Fruit fly (Drosophila melanogaster) whole organism, embryonic: ENCODE measurements around the gene Lst8.

ENCODE experiments used
- ATbp ChIP-seq: fragments of 200-800 bp; sonication (Bioruptor generic); optimal IDR thresholded peaks from 2 replicates; lab custom pipeline; 2017; ENCODE audit warnings: missing biosample characterization, mild to moderate bottlenecking, missing genetic modification characterization, missing genetic modification reagents
- C15 ChIP-seq: fragments of 200-800 bp; sonication (Bioruptor generic); IDR thresholded peaks from 3 replicates; pipeline ENCODE4 v1.3.6; 2022; ENCODE audit warnings: missing biosample characterization, missing genetic modification characterization
- CG10147 ChIP-seq: fragments of 200-800 bp; sonication (Bioruptor generic); optimal IDR thresholded peaks from 2 replicates; lab custom pipeline; 2019; ENCODE audit warnings: missing biosample characterization, mild to moderate bottlenecking, missing genetic modification characterization, moderate library complexity
- CG1024 ChIP-seq: fragments of 200-800 bp; sonication (Bioruptor generic); IDR thresholded peaks from 2 replicates; pipeline ENCODE4 v1.3.6; 2022; ENCODE audit warnings: missing biosample characterization, missing genetic modification characterization
- CG10267 ChIP-seq: fragments of 200-800 bp; sonication (Bioruptor generic); optimal IDR thresholded peaks from 2 replicates; lab custom pipeline; 2018; ENCODE audit warnings: missing biosample characterization, mild to moderate bottlenecking, missing genetic modification characterization, moderate library complexity
- CG11723 ChIP-seq: fragments of 200-800 bp; sonication (Bioruptor generic); optimal IDR thresholded peaks from 2 replicates; lab custom pipeline; 2017; ENCODE audit warnings: missing biosample characterization, mild to moderate bottlenecking, missing genetic modification characterization
- CG12236 ChIP-seq: fragments of 200-800 bp; sonication (Bioruptor generic); optimal IDR thresholded peaks from 2 replicates; lab custom pipeline; 2016; ENCODE audit warnings: missing biosample characterization, missing genetic modification characterization
- CG13287 ChIP-seq: fragments of 200-800 bp; sonication (Bioruptor generic); IDR thresholded peaks from 2 replicates; pipeline ENCODE4 v1.3.6; 2022; ENCODE audit warnings: missing biosample characterization, missing genetic modification characterization; ENCODE audit not compliant: partially characterized antibody
- CG1529 ChIP-seq: fragments of 200-800 bp; sonication (Bioruptor generic); optimal IDR thresholded peaks from 3 replicates; lab custom pipeline; 2018; ENCODE audit warnings: missing biosample characterization, missing genetic modification characterization
- CG3065 ChIP-seq: fragments of 200-800 bp; sonication (Bioruptor generic); optimal IDR thresholded peaks from 2 replicates; lab custom pipeline; 2016; ENCODE audit warnings: missing biosample characterization, missing genetic modification characterization
- CG3281 ChIP-seq: fragments of 200-800 bp; sonication (Bioruptor generic); optimal IDR thresholded peaks from 3 replicates; lab custom pipeline; 2017; ENCODE audit warnings: missing biosample characterization, mild to moderate bottlenecking, missing genetic modification characterization
- CG4328 ChIP-seq: fragments of 200-800 bp; sonication (Bioruptor generic); optimal IDR thresholded peaks from 3 replicates; lab custom pipeline; 2017; ENCODE audit warnings: missing biosample characterization, missing genetic modification reagents, missing genetic modification characterization
- CG6813 ChIP-seq: fragments of 200-800 bp; sonication (Bioruptor generic); optimal IDR thresholded peaks from 2 replicates; lab custom pipeline; 2017; ENCODE audit warnings: missing biosample characterization, missing genetic modification characterization, mild to moderate bottlenecking, moderate library complexity, missing genetic modification reagents
- CG7987 ChIP-seq: fragments of 200-800 bp; sonication (Bioruptor generic); optimal IDR thresholded peaks from 2 replicates; lab custom pipeline; 2018; ENCODE audit warnings: missing biosample characterization, mild to moderate bottlenecking, missing genetic modification characterization, moderate library complexity
- CG9437 ChIP-seq: fragments of 200-800 bp; sonication (Bioruptor generic); optimal IDR thresholded peaks from 2 replicates; lab custom pipeline; 2018; ENCODE audit warnings: missing biosample characterization, mild to moderate bottlenecking, missing genetic modification characterization
- CG9797 ChIP-seq: fragments of 200-800 bp; sonication (Bioruptor generic); optimal IDR thresholded peaks from 3 replicates; lab custom pipeline; 2018; ENCODE audit warnings: missing biosample characterization, mild to moderate bottlenecking, missing genetic modification characterization
- CG9932 ChIP-seq: fragments of 200-800 bp; sonication (Bioruptor generic); IDR thresholded peaks from 2 replicates; pipeline ENCODE4 v1.3.6; 2022; ENCODE audit warnings: missing biosample characterization, missing genetic modification characterization
- Dbx ChIP-seq: fragments of 200-800 bp; sonication (Bioruptor generic); IDR thresholded peaks from 3 replicates; pipeline ENCODE4 v1.3.6; 2022; ENCODE audit warnings: missing biosample characterization, missing genetic modification characterization
- ERR ChIP-seq: fragments of 200-800 bp; sonication (Bioruptor generic); optimal IDR thresholded peaks from 2 replicates; lab custom pipeline; 2016; ENCODE audit warnings: missing biosample characterization, missing genetic modification characterization
- Fer3 ChIP-seq: fragments of 200-800 bp; sonication (Bioruptor generic); optimal IDR thresholded peaks from 2 replicates; lab custom pipeline; 2018; ENCODE audit warnings: missing biosample characterization, mild to moderate bottlenecking, missing genetic modification characterization, moderate library complexity
- HLHmδ ChIP-seq: fragments of 200-800 bp; sonication (Bioruptor generic); optimal IDR thresholded peaks from 2 replicates; lab custom pipeline; 2018; ENCODE audit warnings: missing biosample characterization, mild to moderate bottlenecking, missing genetic modification characterization, moderate library complexity
- Hmr ChIP-seq: fragments of 200-800 bp; sonication (Bioruptor generic); optimal IDR thresholded peaks from 3 replicates; lab custom pipeline; 2017; ENCODE audit warnings: mild to moderate bottlenecking, missing biosample characterization, missing genetic modification reagents, missing genetic modification characterization
- Nf-YA ChIP-seq: fragments of 200-800 bp; sonication (Bioruptor generic); IDR thresholded peaks from 2 replicates; pipeline ENCODE4 v1.3.6; 2022; ENCODE audit warnings: missing biosample characterization, missing genetic modification characterization
- Pdp1 ChIP-seq, 2 experiments: fragments of 200-800 bp; sonication (Bioruptor generic); optimal IDR thresholded peaks; 3 replicates each; lab custom pipeline; 2016; ENCODE audit warnings: missing biosample characterization in 2 of 2, missing genetic modification characterization in 2 of 2, mild to moderate bottlenecking in 1 of 2, moderate library complexity in 1 of 2
- Sin3A ChIP-seq: fragments of >200 bp; optimal IDR thresholded peaks from 2 replicates; lab custom pipeline; 2018
- Six4 ChIP-seq: fragments of 200-800 bp; sonication (Bioruptor generic); optimal IDR thresholded peaks from 2 replicates; lab custom pipeline; 2016; ENCODE audit warnings: missing biosample characterization, missing genetic modification characterization
- Trl ChIP-seq, 3 experiments: fragments of >200 bp in 2 of 3; fragments of 200-800 bp in 1 of 3; sonication (Bioruptor generic) in 1 of 3; optimal IDR thresholded peaks; 2 replicates in 1 of 3; 3 replicates in 2 of 3; lab custom pipeline; 2016 to 2017; ENCODE audit warnings: missing biosample characterization in 1 of 3, missing genetic modification characterization in 1 of 3
- ac ChIP-seq: fragments of 200-800 bp; sonication (Bioruptor generic); optimal IDR thresholded peaks from 3 replicates; lab custom pipeline; 2017; ENCODE audit warnings: missing biosample characterization, mild to moderate bottlenecking, missing genetic modification characterization
- ap ChIP-seq: fragments of 200-800 bp; sonication (Bioruptor generic); IDR thresholded peaks from 2 replicates; pipeline ENCODE4 v1.3.6; 2022; ENCODE audit warnings: missing biosample characterization, missing genetic modification characterization
- bab2 ChIP-seq: fragments of 200-800 bp; sonication (Bioruptor generic); optimal IDR thresholded peaks from 2 replicates; lab custom pipeline; 2016; ENCODE audit warnings: missing biosample characterization, missing genetic modification characterization
- caup ChIP-seq: fragments of 200-800 bp; sonication (Bioruptor generic); optimal IDR thresholded peaks from 3 replicates; lab custom pipeline; 2017; ENCODE audit warnings: missing biosample characterization, mild to moderate bottlenecking, missing genetic modification characterization, moderate library complexity; ENCODE audit not compliant: severe bottlenecking
- crc ChIP-seq: fragments of 200-800 bp; sonication (Bioruptor generic); optimal IDR thresholded peaks from 2 replicates; lab custom pipeline; 2016; ENCODE audit warnings: missing biosample characterization, missing genetic modification characterization
- crol ChIP-seq: fragments of 200-800 bp; sonication (Bioruptor generic); IDR thresholded peaks from 2 replicates; pipeline ENCODE4 v1.3.6; 2022; ENCODE audit warnings: missing biosample characterization, missing genetic modification characterization
- danr ChIP-seq: fragments of 200-800 bp; sonication (Bioruptor generic); IDR thresholded peaks from 2 replicates; pipeline ENCODE4 v1.3.6; 2022; ENCODE audit warnings: missing biosample characterization, missing genetic modification characterization
- dati ChIP-seq: fragments of 200-800 bp; sonication (Bioruptor generic); IDR thresholded peaks from 2 replicates; pipeline ENCODE4 v1.3.6; 2022; ENCODE audit warnings: missing biosample characterization, missing genetic modification characterization
- dmrt11E ChIP-seq: fragments of 200-800 bp; sonication (Bioruptor generic); optimal IDR thresholded peaks from 3 replicates; lab custom pipeline; 2018; ENCODE audit warnings: missing biosample characterization, mild to moderate bottlenecking, missing genetic modification characterization, moderate library complexity
- gcm ChIP-seq: fragments of 200-800 bp; sonication (Bioruptor generic); optimal IDR thresholded peaks from 2 replicates; lab custom pipeline; 2019; ENCODE audit warnings: missing biosample characterization, mild to moderate bottlenecking, missing genetic modification characterization, moderate library complexity
- gro ChIP-seq: fragments of 200-800 bp; sonication (Bioruptor generic); optimal IDR thresholded peaks from 2 replicates; lab custom pipeline; 2016; ENCODE audit warnings: missing biosample characterization, missing genetic modification characterization
- hth ChIP-seq: fragments of >200 bp; optimal IDR thresholded peaks from 2 replicates; lab custom pipeline; 2017; ENCODE audit warnings: inconsistent platforms
- ken ChIP-seq: fragments of 200-800 bp; sonication (Bioruptor generic); IDR thresholded peaks from 3 replicates; pipeline ENCODE4 v1.3.6; 2022; ENCODE audit warnings: missing biosample characterization, missing genetic modification characterization
- lmd ChIP-seq: fragments of 200-800 bp; sonication (Bioruptor generic); IDR thresholded peaks from 2 replicates; pipeline ENCODE4 v1.3.6; 2022; ENCODE audit warnings: missing biosample characterization, missing genetic modification characterization
- mam ChIP-seq: fragments of 200-800 bp; sonication (Bioruptor generic); optimal IDR thresholded peaks from 3 replicates; lab custom pipeline; 2016; ENCODE audit warnings: missing biosample characterization, missing genetic modification characterization
- odd ChIP-seq: fragments of 200-800 bp; sonication (Bioruptor generic); optimal IDR thresholded peaks from 2 replicates; lab custom pipeline; 2017; ENCODE audit warnings: missing biosample characterization, mild to moderate bottlenecking, missing genetic modification characterization
- row ChIP-seq: fragments of 200-800 bp; sonication (Bioruptor generic); IDR thresholded peaks from 3 replicates; pipeline ENCODE4 v1.3.6; 2022; ENCODE audit warnings: missing biosample characterization, missing genetic modification characterization
- run ChIP-seq: fragments of 200-800 bp; sonication (Bioruptor generic); optimal IDR thresholded peaks from 3 replicates; lab custom pipeline; 2018; ENCODE audit warnings: missing biosample characterization, mild to moderate bottlenecking, missing genetic modification characterization
- stwl ChIP-seq: fragments of 200-800 bp; sonication (Bioruptor generic); optimal IDR thresholded peaks from 3 replicates; lab custom pipeline; 2018; ENCODE audit warnings: missing biosample characterization, mild to moderate bottlenecking, missing genetic modification characterization, moderate library complexity
- usp ChIP-seq: fragments of >200 bp; optimal IDR thresholded peaks from 2 replicates; lab custom pipeline; 2017; ENCODE audit warnings: missing biosample characterization, missing genetic modification characterization

The Lst8 gene

dm6 chrX:9600083-9600817 is 5.5 kb downstream of the Lst8 start (continued):
- no peak for TF ChIP-seq Sin3A (lab: Kevin White, UChicago)
- TF ChIP-seq ac (GFP tag; lab: Kevin White, UChicago): no peak
- peak; percentile 76 for TF ChIP-seq caup (GFP tag; lab: Kevin White, UChicago)
- TF ChIP-seq CG10267: peak; percentile 53
- TF ChIP-seq CG9437 (GFP tag; lab: Kevin White, UChicago): peak; percentile 62
- TF ChIP-seq stwl: no peak
- TF ChIP-seq ATbp (GFP tag; lab: Kevin White, UChicago): peak; percentile 73
- peak; percentile 35 for TF ChIP-seq CG12236 (GFP tag; lab: Kevin White, UChicago)
- TF ChIP-seq dati: no peak
- peak; percentile 67 for TF ChIP-seq CG9932
- TF ChIP-seq Fer3: peak; percentile 59
- TF ChIP-seq CG3065: peak; percentile 14
- TF ChIP-seq mam (GFP tag; lab: Kevin White, UChicago): peak; percentile 86
- TF ChIP-seq lmd (GFP tag; lab: Robert Waterston, UW): peak; percentile 77
- TF ChIP-seq hth: no peak
- peak; percentile 83 for TF ChIP-seq bab2 (GFP tag; lab: Kevin White, UChicago)
- TF ChIP-seq CG3281 (GFP tag; lab: Kevin White, UChicago): peak; percentile 78
- TF ChIP-seq ap (GFP tag; lab: Robert Waterston, UW): peak; percentile 37; the same call in 1 of the 2 replicates
- TF ChIP-seq CG9797 (GFP tag; lab: Kevin White, UChicago): no peak
- TF ChIP-seq ken (GFP tag; lab: Robert Waterston, UW): peak; percentile 56; the same call in 1 of the 3 replicates
- peak; percentile 61 for TF ChIP-seq Six4 (GFP tag; lab: Kevin White, UChicago)
- TF ChIP-seq HLHmδ (GFP tag; lab: Kevin White, UChicago): no peak
- peak; percentile 64 for TF ChIP-seq CG11723 (GFP tag; lab: Kevin White, UChicago)
- TF ChIP-seq odd (GFP tag; lab: Kevin White, UChicago): peak; percentile 74
- peak; percentile 23 for TF ChIP-seq dmrt11E
- peak; percentile 72; the same call in 2 of the 3 replicates for TF ChIP-seq Dbx (GFP tag; lab: Robert Waterston, UW)
- TF ChIP-seq crc (GFP tag; lab: Kevin White, UChicago): peak; percentile 40
- TF ChIP-seq danr (GFP tag; lab: Robert Waterston, UW): 0 out of 2 replicates have a peak, but pooled peaks have one; percentile 28
- TF ChIP-seq CG6813 (GFP tag; lab: Kevin White, UChicago): peak; percentile 53
- TF ChIP-seq CG10147: peak; percentile 78
- 0 out of 3 replicates have a peak, but pooled peaks have one; percentile 20 for TF ChIP-seq C15 (GFP tag; lab: Robert Waterston, UW)
- TF ChIP-seq CG4328 (GFP tag; lab: Kevin White, UChicago): peak; percentile 53
- no peak for TF ChIP-seq CG1024 (GFP tag; lab: Robert Waterston, UW)
- peak; percentile 80 for TF ChIP-seq row (GFP tag; lab: Robert Waterston, UW)

DNA sequence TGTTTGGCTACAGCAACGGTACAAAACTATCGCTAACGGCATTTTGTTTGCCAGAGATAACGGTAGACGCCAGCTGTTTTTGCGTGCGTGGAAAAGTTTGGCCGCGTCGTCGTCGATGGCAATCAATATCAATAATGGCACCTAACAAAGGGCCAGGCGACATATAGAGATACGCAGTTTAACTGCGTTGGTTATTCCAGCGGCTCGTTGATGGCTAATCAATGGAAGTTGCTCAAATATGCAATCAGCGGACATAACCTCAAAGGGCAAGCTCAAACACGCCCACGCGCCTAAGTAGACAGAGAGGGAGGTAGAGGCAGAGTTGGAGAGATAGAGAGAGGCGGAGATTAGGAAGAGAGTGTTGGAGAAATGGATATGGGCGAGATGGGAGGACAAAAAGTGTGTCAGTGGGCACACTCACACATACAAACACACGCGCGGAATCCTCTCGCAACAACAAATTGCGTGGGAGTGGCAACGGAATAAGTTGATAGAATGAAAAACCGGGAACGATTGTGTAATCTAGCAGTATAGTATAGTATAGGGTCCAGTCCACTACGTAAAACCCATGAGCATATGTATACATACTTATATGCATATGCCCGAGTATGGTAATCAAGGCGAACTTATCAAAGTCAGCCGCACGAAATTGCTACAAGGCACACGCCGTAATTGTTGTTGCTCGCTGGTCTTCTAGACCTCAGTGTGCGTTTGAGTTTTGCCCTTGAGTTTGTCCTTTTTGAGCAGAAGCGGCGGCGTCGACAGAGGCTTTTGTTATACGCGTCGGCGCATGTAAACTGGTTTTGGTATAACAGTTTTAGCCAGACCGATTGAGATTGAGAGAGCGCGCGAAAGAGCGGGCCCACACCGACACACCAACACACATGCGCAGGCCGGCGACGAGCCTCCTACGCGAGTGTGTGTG is 6.3 kb downstream of the Lst8 start:
- no peak for TF ChIP-seq ac (GFP tag; lab: Kevin White, UChicago)
- TF ChIP-seq ERR: peak; percentile 25
- TF ChIP-seq CG13287 (GFP tag; lab: Robert Waterston, UW): peak; percentile 24; the same call in 1 of the 2 replicates
- TF ChIP-seq Pdp1 (GFP tag; optimal IDR thresholded peaks at IDR 0.05; lab: Kevin White, UChicago): peak in 1 of 2 experiments; percentile 81
- TF ChIP-seq CG7987 (GFP tag; lab: Kevin White, UChicago): no peak
- no peak for TF ChIP-seq gcm (GFP tag; lab: Kevin White, UChicago)
- TF ChIP-seq Nf-YA: no peak
- TF ChIP-seq Hmr (GFP tag; lab: Kevin White, UChicago): peak; percentile 12
- TF ChIP-seq CG1529 (GFP tag; lab: Kevin White, UChicago): no peak
- no peak for TF ChIP-seq usp
- peak; percentile 63 for TF ChIP-seq crol (GFP tag; lab: Robert Waterston, UW)
- peak; percentile 42 to 64 for TF ChIP-seq Trl (optimal IDR thresholded peaks at IDR 0.05; lab: Kevin White, UChicago)
- peak; percentile 15 for TF ChIP-seq Trl (GFP tag; optimal IDR thresholded peaks at IDR 0.05; lab: Kevin White, UChicago)
- no peak for TF ChIP-seq run
- TF ChIP-seq CG3065: no peak
- TF ChIP-seq gro (GFP tag; lab: Kevin White, UChicago): peak; percentile 3
